Fruit fly (Drosophila melanogaster) whole organism, prepupa: ENCODE data around the gene Nup58.

Source experiments
- Blimp-1 ChIP-seq: fragments of 200-800 bp; sonication (Bioruptor generic); optimal IDR thresholded peaks from 3 replicates; lab custom pipeline; 2017; ENCODE audit warnings: missing biosample characterization, missing genetic modification characterization, mild to moderate bottlenecking, moderate library complexity, missing genetic modification reagents
- CG11902 ChIP-seq: fragments of 200-800 bp; sonication (Bioruptor generic); optimal IDR thresholded peaks from 3 replicates; lab custom pipeline; 2016; ENCODE audit warnings: missing biosample characterization, missing genetic modification characterization
- CG15336 ChIP-seq: fragments of 200-800 bp; sonication (Bioruptor generic); IDR thresholded peaks from 2 replicates; pipeline ENCODE4 v1.3.6; 2022; ENCODE audit warnings: missing biosample characterization, missing genetic modification characterization
- CG16779 ChIP-seq: fragments of 200-800 bp; sonication (Bioruptor generic); optimal IDR thresholded peaks from 3 replicates; lab custom pipeline; 2017; ENCODE audit warnings: missing biosample characterization, mild to moderate bottlenecking, missing genetic modification characterization
- CG3032 ChIP-seq: fragments of 200-800 bp; optimal IDR thresholded peaks from 2 replicates; lab custom pipeline; 2019; ENCODE audit warnings: missing biosample characterization, mild to moderate bottlenecking, missing genetic modification characterization, moderate library complexity
- CG31627 ChIP-seq: fragments of 200-800 bp; sonication (Bioruptor generic); optimal IDR thresholded peaks from 3 replicates; lab custom pipeline; 2016; ENCODE audit warnings: missing biosample characterization, missing genetic modification characterization
- CG32006 ChIP-seq: fragments of 200-800 bp; sonication (Bioruptor generic); optimal IDR thresholded peaks from 3 replicates; lab custom pipeline; 2017; ENCODE audit warnings: missing biosample characterization, mild to moderate bottlenecking, missing genetic modification characterization
- CG34406 ChIP-seq: fragments of 200-800 bp; sonication (Bioruptor generic); optimal IDR thresholded peaks from 3 replicates; lab custom pipeline; 2016; ENCODE audit warnings: missing biosample characterization, missing genetic modification characterization
- CG3919 ChIP-seq: fragments of 200-800 bp; sonication (Bioruptor generic); optimal IDR thresholded peaks from 3 replicates; lab custom pipeline; 2016; ENCODE audit warnings: missing biosample characterization, missing genetic modification characterization
- CG4318 ChIP-seq: fragments of 200-800 bp; sonication (Bioruptor generic); optimal IDR thresholded peaks from 3 replicates; lab custom pipeline; 2017; ENCODE audit warnings: missing biosample characterization, mild to moderate bottlenecking, missing genetic modification characterization
- CG6163 ChIP-seq: fragments of 200-800 bp; sonication (Bioruptor generic); IDR thresholded peaks from 3 replicates; pipeline ENCODE4 v1.3.6; 2022; ENCODE audit warnings: missing biosample characterization, missing genetic modification characterization
- CG6276 ChIP-seq: fragments of 200-800 bp; sonication (Bioruptor generic); optimal IDR thresholded peaks from 2 replicates; lab custom pipeline; 2017; ENCODE audit warnings: missing biosample characterization, mild to moderate bottlenecking, missing genetic modification characterization
- CG6792 ChIP-seq: fragments of 200-800 bp; sonication (Bioruptor generic); optimal IDR thresholded peaks from 3 replicates; lab custom pipeline; 2016; ENCODE audit warnings: missing biosample characterization, missing genetic modification characterization
- CG7368 ChIP-seq: fragments of 200-800 bp; sonication (Bioruptor generic); optimal IDR thresholded peaks from 3 replicates; lab custom pipeline; 2016; ENCODE audit warnings: missing biosample characterization, missing genetic modification characterization
- CG8119 ChIP-seq: fragments of 200-800 bp; sonication (Bioruptor generic); IDR thresholded peaks from 3 replicates; pipeline ENCODE4 v1.3.6; 2022; ENCODE audit warnings: missing biosample characterization, missing genetic modification characterization
- CG8319 ChIP-seq: fragments of 200-800 bp; sonication (Bioruptor generic); optimal IDR thresholded peaks from 3 replicates; lab custom pipeline; 2016; ENCODE audit warnings: missing biosample characterization, missing genetic modification characterization
- Eip75B ChIP-seq: fragments of 200-800 bp; sonication (Bioruptor generic); optimal IDR thresholded peaks from 3 replicates; lab custom pipeline; 2016; ENCODE audit warnings: missing biosample characterization, missing genetic modification characterization
- Eip78C ChIP-seq: fragments of 200-800 bp; sonication (Bioruptor generic); peaks from one replicate; lab custom pipeline; 2016; ENCODE audit warnings: missing biosample characterization, missing genetic modification characterization
- Ets21C ChIP-seq: fragments of 200-800 bp; sonication (Bioruptor generic); optimal IDR thresholded peaks from 3 replicates; lab custom pipeline; 2016; ENCODE audit warnings: missing biosample characterization, missing genetic modification characterization
- Ets96B ChIP-seq: fragments of 200-800 bp; optimal IDR thresholded peaks from 2 replicates; lab custom pipeline; 2019; ENCODE audit warnings: missing biosample characterization, mild to moderate bottlenecking, missing genetic modification characterization, moderate library complexity
- Gug ChIP-seq: fragments of 200-800 bp; sonication (Bioruptor generic); IDR thresholded peaks from 2 replicates; pipeline ENCODE4 v1.3.6; 2022; ENCODE audit warnings: missing biosample characterization, missing genetic modification characterization
- Hr38 ChIP-seq: sonication (Bioruptor generic); optimal IDR thresholded peaks from 2 replicates; lab custom pipeline; 2016; ENCODE audit warnings: missing biosample characterization, missing genetic modification characterization
- Hr39 ChIP-seq: fragments of 200-800 bp; sonication (Bioruptor generic); optimal IDR thresholded peaks from 2 replicates; lab custom pipeline; 2016; ENCODE audit warnings: missing biosample characterization, missing genetic modification characterization
- Lpt ChIP-seq: fragments of 200-800 bp; sonication (Bioruptor generic); optimal IDR thresholded peaks from 3 replicates; lab custom pipeline; 2016; ENCODE audit warnings: missing biosample characterization, missing genetic modification characterization
- Met ChIP-seq: fragments of 200-800 bp; sonication (Bioruptor generic); optimal IDR thresholded peaks from 3 replicates; lab custom pipeline; 2016; ENCODE audit warnings: missing biosample characterization, missing genetic modification characterization
- OdsH ChIP-seq: fragments of 200-800 bp; sonication (Bioruptor generic); optimal IDR thresholded peaks from 3 replicates; lab custom pipeline; 2016; ENCODE audit warnings: missing biosample characterization, missing genetic modification characterization
- Smox ChIP-seq: fragments of 200-800 bp; sonication (Bioruptor generic); optimal IDR thresholded peaks from 3 replicates; lab custom pipeline; 2016; ENCODE audit warnings: missing biosample characterization, missing genetic modification characterization
- Sox102F ChIP-seq: fragments of 200-800 bp; sonication (Bioruptor generic); optimal IDR thresholded peaks from 2 replicates; lab custom pipeline; 2016; ENCODE audit warnings: missing biosample characterization, mild to moderate bottlenecking, missing genetic modification characterization
- achi ChIP-seq: fragments of 200-800 bp; sonication (Bioruptor generic); optimal IDR thresholded peaks from 3 replicates; lab custom pipeline; 2016; ENCODE audit warnings: missing biosample characterization, missing genetic modification characterization
- dsx ChIP-seq: fragments of 200-800 bp; optimal IDR thresholded peaks from 3 replicates; lab custom pipeline; 2019; ENCODE audit warnings: missing biosample characterization, mild to moderate bottlenecking, missing genetic modification characterization, moderate library complexity; ENCODE audit not compliant: poor library complexity, severe bottlenecking
- eg ChIP-seq: fragments of 200-800 bp; sonication (Bioruptor generic); IDR thresholded peaks from 3 replicates; pipeline ENCODE4 v1.3.6; 2022; ENCODE audit warnings: missing biosample characterization, missing genetic modification characterization
- fd85E ChIP-seq: fragments of 200-800 bp; sonication (Bioruptor generic); optimal IDR thresholded peaks from 3 replicates; lab custom pipeline; 2016; ENCODE audit warnings: missing biosample characterization, missing genetic modification characterization
- fkh ChIP-seq: fragments of 200-800 bp; sonication (Bioruptor generic); optimal IDR thresholded peaks from 3 replicates; lab custom pipeline; 2017; ENCODE audit warnings: missing biosample characterization, mild to moderate bottlenecking, missing genetic modification characterization, moderate library complexity
- lz ChIP-seq: fragments of 200-800 bp; sonication (Bioruptor generic); optimal IDR thresholded peaks from 3 replicates; lab custom pipeline; 2016; ENCODE audit warnings: missing biosample characterization, missing genetic modification characterization
- pdm3 ChIP-seq: fragments of 200-800 bp; sonication (Bioruptor generic); optimal IDR thresholded peaks from 3 replicates; lab custom pipeline; 2016; ENCODE audit warnings: missing biosample characterization, missing genetic modification characterization
- svp ChIP-seq: fragments of 200-800 bp; sonication (Bioruptor generic); peaks from one replicate; lab custom pipeline; 2016; ENCODE audit warnings: missing biosample characterization, missing genetic modification characterization
- vri ChIP-seq: fragments of 200-800 bp; sonication (Bioruptor generic); optimal IDR thresholded peaks from 3 replicates; lab custom pipeline; 2016; ENCODE audit warnings: missing biosample characterization, mild to moderate bottlenecking, missing genetic modification characterization

The Nup58 gene

dm6 chr3R:19644901-19645204, at the start of gene Nup58:
TSS of gene Nup58 (plus strand) at chr3R:19645026.
- TF ChIP-seq CG3919 (GFP tag; lab: Kevin White, UChicago) (no peak), Ets96B (tag; lab: Kevin White, UChicago) (no peak), Eip78C (peak; percentile 22), eg (GFP tag; lab: Robert Waterston, UW) (0 out of 3 replicates have a peak, but pooled peaks have one; percentile 17), achi (GFP tag; lab: Kevin White, UChicago) (no peak), svp (GFP tag; lab: Kevin White, UChicago) (no peak), CG6792 (GFP tag; lab: Kevin White, UChicago) (no peak), fd85E (GFP tag; lab: Kevin White, UChicago) (no peak), CG32006 (GFP tag; lab: Kevin White, UChicago) (no peak), Hr39 (GFP tag; lab: Kevin White, UChicago) (peak; percentile 24), dsx (GFP tag; lab: Kevin White, UChicago) (peak; percentile 30), pdm3 (GFP tag; lab: Kevin White, UChicago) (no peak), CG16779 (no peak), CG3032 (tag; lab: Kevin White, UChicago) (no peak), CG6276 (GFP tag; lab: Kevin White, UChicago) (no peak), lz (GFP tag; lab: Kevin White, UChicago) (peak; percentile 10), CG31627 (GFP tag; lab: Kevin White, UChicago) (peak; percentile 21), CG34406 (GFP tag; lab: Kevin White, UChicago) (no peak), Gug (GFP tag; lab: Robert Waterston, UW) (no peak), vri (GFP tag; lab: Kevin White, UChicago) (no peak)

DNA sequence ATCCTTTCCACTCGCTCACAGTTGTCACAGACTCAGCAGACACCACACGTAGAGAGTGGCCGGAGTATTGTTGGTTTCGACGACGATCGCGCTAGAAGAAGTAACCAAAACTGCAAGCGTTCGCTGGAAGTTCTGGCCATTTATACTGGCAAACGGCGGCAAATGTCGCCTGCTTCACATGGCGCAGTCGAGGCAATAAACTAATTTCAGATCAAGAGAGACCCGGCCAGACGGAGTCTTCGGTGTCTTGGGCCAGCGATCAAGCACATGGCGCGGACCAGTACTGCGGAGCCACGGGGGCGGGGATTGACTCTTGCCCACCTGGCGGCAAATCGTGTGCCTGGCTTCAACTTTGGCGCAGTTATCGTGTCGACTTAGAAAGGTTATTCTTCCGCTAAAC, 46.0 kb upstream of the Nup58 start, which contains the start of gene Cpr92A:
Cpr92A (minus strand) TSS at position 101 of the 400 bp plus-strand sequence.
- TF ChIP-seq CG16779 (no peak), Blimp-1 (GFP tag; lab: Kevin White, UChicago) (no peak)
- TF ChIP-seq, all 60 proteins: peak for 0

- TF ChIP-seq eg (GFP tag; lab: Robert Waterston, UW), result no peak
- no peak for TF ChIP-seq Eip75B (GFP tag; lab: Kevin White, UChicago)
- TF ChIP-seq Hr39 (GFP tag; lab: Kevin White, UChicago), result no peak
- TF ChIP-seq CG11902, result no peak
- TF ChIP-seq CG7368, result no peak
- no peak for TF ChIP-seq Lpt (GFP tag; lab: Kevin White, UChicago)
- no peak for TF ChIP-seq Met (GFP tag; lab: Kevin White, UChicago)
- TF ChIP-seq Sox102F (GFP tag; lab: Kevin White, UChicago), result no peak
- no peak for TF ChIP-seq Eip78C
- no peak for TF ChIP-seq achi (GFP tag; lab: Kevin White, UChicago)
- TF ChIP-seq CG15336 (GFP tag; lab: Robert Waterston, UW), result no peak
- TF ChIP-seq CG4318 (GFP tag; lab: Kevin White, UChicago), result no peak
- no peak for TF ChIP-seq OdsH (GFP tag; lab: Kevin White, UChicago)
- TF ChIP-seq CG8119 (GFP tag; lab: Robert Waterston, UW), result no peak
- no peak for TF ChIP-seq CG8319
- TF ChIP-seq Smox (GFP tag; lab: Kevin White, UChicago), result no peak
Observed at dm6 chr3R:19600335-19600734, 44.5 kb upstream of the Nup58 start, which contains the start of gene CG7333. TSS of gene CG7333 (plus strand) at chr3R:19600635.

- no peak for TF ChIP-seq CG16779
- peak; percentile 65 for TF ChIP-seq Smox (GFP tag; lab: Kevin White, UChicago)
- peak; percentile 31 for TF ChIP-seq Ets21C (GFP tag; lab: Kevin White, UChicago)
- TF ChIP-seq Sox102F (GFP tag; lab: Kevin White, UChicago), result peak; percentile 71
- peak; percentile 67 for TF ChIP-seq vri (GFP tag; lab: Kevin White, UChicago)
- TF ChIP-seq Hr39 (GFP tag; lab: Kevin White, UChicago), result peak; percentile 65
- no peak for TF ChIP-seq Blimp-1 (GFP tag; lab: Kevin White, UChicago)
- peak; percentile 51 for TF ChIP-seq lz (GFP tag; lab: Kevin White, UChicago)
- no peak for TF ChIP-seq Hr38 (GFP tag; lab: Kevin White, UChicago)
- TF ChIP-seq CG6163, result no peak
- TF ChIP-seq Met (GFP tag; lab: Kevin White, UChicago), result peak; percentile 67
- no peak for TF ChIP-seq fkh (GFP tag; lab: Kevin White, UChicago)
- peak; percentile 83 for TF ChIP-seq svp (GFP tag; lab: Kevin White, UChicago)
- peak; percentile 64 for TF ChIP-seq CG31627 (GFP tag; lab: Kevin White, UChicago)
- TF ChIP-seq Lpt (GFP tag; lab: Kevin White, UChicago), result no peak
- TF ChIP-seq, all 60 proteins: peak for 9
Observed at dm6 chr3R:19602996-19603395, 41.8 kb upstream of the Nup58 start, which contains the start of gene CG7342. TSS of gene CG7342 (plus strand) at chr3R:19603375.
